Fruit fly (Drosophila melanogaster): Measurements from ENCODE around the gene wge.

DNA sequence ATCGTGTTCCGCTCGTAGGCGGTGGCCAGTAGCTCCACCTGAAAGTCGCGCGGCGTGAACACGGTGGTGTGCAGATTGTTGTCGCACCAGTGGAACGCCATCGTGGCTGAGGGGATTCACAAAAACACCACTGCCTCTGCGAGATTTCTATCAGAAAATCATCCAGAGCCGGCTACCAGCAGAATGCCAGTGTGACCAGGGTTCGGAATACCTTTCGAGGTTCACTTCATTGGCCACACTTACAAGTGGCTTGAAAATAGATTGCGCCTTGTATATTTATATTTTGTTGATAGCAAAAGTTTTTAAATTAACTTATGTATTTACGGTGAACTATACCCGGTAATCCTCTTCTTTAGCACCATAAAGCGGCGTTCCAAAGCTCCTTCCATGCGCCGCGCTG is 20.0 kb upstream of the wge start, which contains the start of the genes Dcr-1 and CG6985:
- TF ChIP-seq cnc (optimal IDR thresholded peaks at IDR 0.05) = no peak
- no peak for TF ChIP-seq CG7101 (tag; optimal IDR thresholded peaks at IDR 0.05)
- no peak for TF ChIP-seq cic (GFP tag; optimal IDR thresholded peaks at IDR 0.05)
- no peak for TF ChIP-seq Mnt (GFP tag; optimal IDR thresholded peaks at IDR 0.05)
- no peak for TF ChIP-seq CG14711 (tag; optimal IDR thresholded peaks at IDR 0.05)
- no peak for TF ChIP-seq Crg-1 (GFP tag; optimal IDR thresholded peaks at IDR 0.05)
- no peak for TF ChIP-seq CG33017 (tag; optimal IDR thresholded peaks at IDR 0.05)
- TF ChIP-seq CG11617 (GFP tag; optimal IDR thresholded peaks at IDR 0.05) = no peak
- TF ChIP-seq kay (GFP tag; ENCODE audit: borderline replicate concordance) = no peak
- no peak for TF ChIP-seq CG12768 (GFP tag; optimal IDR thresholded peaks at IDR 0.05)
- TF ChIP-seq bab1 (GFP tag; optimal IDR thresholded peaks at IDR 0.05) = no peak
